Fruit fly (Drosophila melanogaster) whole organism, wandering third instar larva: ENCODE results near the gene CG8209.
A peak's percentile ranks its signal among the peaks of the same experiment; 100 is the strongest.

Source experiments
- Abd-B ChIP-seq: fragments of >200 bp; optimal IDR thresholded peaks from 2 replicates; lab custom pipeline; 2017; ENCODE audit warnings: missing biosample characterization, missing genetic modification characterization
- Dfd ChIP-seq: fragments of >200 bp; optimal IDR thresholded peaks from 2 replicates; lab custom pipeline; 2017; ENCODE audit warnings: missing biosample characterization, missing genetic modification characterization
- Dif ChIP-seq: fragments of 200-275, 200-300 bp; sonication (Bioruptor generic); optimal IDR thresholded peaks from 2 replicates; lab custom pipeline; 2018; ENCODE audit warnings: missing biosample characterization, missing genetic modification characterization; ENCODE audit not compliant: partially characterized antibody
- Hr78 ChIP-seq: fragments of >200 bp; optimal IDR thresholded peaks from 2 replicates; lab custom pipeline; 2017; ENCODE audit warnings: missing biosample characterization, missing genetic modification characterization
- Rel ChIP-seq, 2 experiments: fragments of 200-800 bp; sonication (Bioruptor generic) in 1 of 2; optimal IDR thresholded peaks; 2 replicates in 1 of 2; 3 replicates in 1 of 2; lab custom pipeline; 2016 to 2019; ENCODE audit warnings: mild to moderate bottlenecking in 2 of 2, missing biosample characterization in 2 of 2, missing genetic modification characterization in 2 of 2, moderate library complexity in 1 of 2
- h ChIP-seq: fragments of 200-800 bp; sonication (Bioruptor generic); optimal IDR thresholded peaks from 3 replicates; lab custom pipeline; 2016; ENCODE audit warnings: missing biosample characterization, mild to moderate bottlenecking, missing genetic modification characterization
- pan ChIP-seq: fragments of >200 bp; optimal IDR thresholded peaks from 2 replicates; lab custom pipeline; 2017
- usp ChIP-seq: fragments of >200 bp; optimal IDR thresholded peaks from 2 replicates; lab custom pipeline; 2017; ENCODE audit warnings: missing biosample characterization, missing genetic modification characterization

- TF ChIP-seq Dfd (GFP tag; lab: Kevin White, UChicago): no peak
- no peak for TF ChIP-seq usp (GFP tag; lab: Kevin White, UChicago)
- no peak for TF ChIP-seq pan (lab: Kevin White, UChicago)
- TF ChIP-seq Abd-B (GFP tag; lab: Kevin White, UChicago): no peak
- TF ChIP-seq Dif: no peak
- TF ChIP-seq Hr78 (GFP tag; lab: Kevin White, UChicago): no peak
- peak; percentile 10 for TF ChIP-seq h (GFP tag; lab: Kevin White, UChicago)
- TF ChIP-seq Rel (GFP tag; optimal IDR thresholded peaks at IDR 0.05; lab: Kevin White, UChicago): no peak
- peak; percentile 22 for TF ChIP-seq Rel (tag; optimal IDR thresholded peaks at IDR 0.05; lab: Kevin White, UChicago)
Observed at dm6 chr3L:8018665-8019070, 42.5 kb downstream of the CG8209 start.
